Fruit fly (Drosophila melanogaster) whole organism: ENCODE results near the gene tut.

Source experiments
- CG8478 ChIP-seq: fragments of >200 bp; optimal IDR thresholded peaks from 2 replicates; lab custom pipeline; 2018; ENCODE audit warnings: inconsistent platforms
- EcR ChIP-seq, 2 experiments: fragments of >200 bp; optimal IDR thresholded peaks; 2 replicates each; lab custom pipeline; 2017; ENCODE audit warnings: missing biosample characterization in 2 of 2, missing genetic modification characterization in 2 of 2, missing genetic modification reagents in 2 of 2
- pan ChIP-seq: fragments of >200 bp; optimal IDR thresholded peaks from 2 replicates; lab custom pipeline; 2017
- psq ChIP-seq: fragments of >200 bp; optimal IDR thresholded peaks from 2 replicates; lab custom pipeline; 2017
- usp ChIP-seq: fragments of >200 bp; optimal IDR thresholded peaks from 2 replicates; lab custom pipeline; 2017; ENCODE audit warnings: missing biosample characterization, missing genetic modification characterization, mixed read lengths

DNA sequence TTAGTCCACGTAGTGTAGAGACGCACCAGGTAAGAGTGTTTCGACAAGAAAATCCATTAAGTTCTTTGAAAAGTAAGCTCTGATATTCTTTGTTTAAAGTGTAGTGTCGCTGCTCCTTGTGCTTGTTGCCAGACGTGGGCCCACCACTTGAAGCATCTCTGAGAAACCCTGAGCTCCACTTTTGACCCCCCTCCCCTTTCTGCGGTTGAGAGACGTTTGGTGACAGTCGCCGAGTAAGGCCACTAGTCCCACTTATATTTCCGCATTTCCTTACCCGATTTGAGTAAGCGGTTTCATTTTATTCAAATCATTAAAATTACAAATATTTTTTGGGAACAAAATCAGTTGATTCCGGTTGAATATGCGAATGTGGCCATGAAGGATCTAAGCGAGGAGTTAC is 1.0 kb upstream of the tut start, which contains the start of gene CG8006:
- no peak for TF ChIP-seq CG8478 (lab: Kevin White, UChicago)
- no peak for TF ChIP-seq pan (lab: Kevin White, UChicago)
- no peak for TF ChIP-seq psq (lab: Kevin White, UChicago)
- TF ChIP-seq usp (GFP tag; lab: Kevin White, UChicago), result no peak
- TF ChIP-seq EcR (GFP tag; optimal IDR thresholded peaks at IDR 0.05; lab: Kevin White, UChicago), result no peak
